Fruit fly (Drosophila melanogaster) whole organism, adult: ENCODE measurements around the gene CG1575.

Experiments used
- CG12768 ChIP-seq: fragments of 200-800 bp; sonication (Bioruptor generic); optimal IDR thresholded peaks from 2 replicates; lab custom pipeline; 2017; ENCODE audit warnings: missing biosample characterization, missing genetic modification characterization, mild to moderate bottlenecking, moderate library complexity, missing genetic modification reagents
- CG14711 ChIP-seq: fragments of 200-800 bp; sonication (Bioruptor generic); optimal IDR thresholded peaks from 2 replicates; lab custom pipeline; 2018; ENCODE audit warnings: missing biosample characterization, mild to moderate bottlenecking, missing genetic modification characterization, moderate library complexity
- Hr96 ChIP-seq: fragments of 200-800 bp; sonication (Bioruptor generic); optimal IDR thresholded peaks from 2 replicates; lab custom pipeline; 2016; ENCODE audit warnings: missing biosample characterization, missing genetic modification characterization
- bab1 ChIP-seq: fragments of 200-800 bp; sonication (Bioruptor generic); optimal IDR thresholded peaks from 3 replicates; lab custom pipeline; 2019; ENCODE audit warnings: missing biosample characterization, mild to moderate bottlenecking, missing genetic modification characterization, moderate library complexity
- cic ChIP-seq: fragments of 200-800 bp; sonication (Bioruptor generic); optimal IDR thresholded peaks from 2 replicates; lab custom pipeline; 2017; ENCODE audit warnings: missing biosample characterization, mild to moderate bottlenecking, missing genetic modification characterization, moderate library complexity
- toe ChIP-seq: fragments of 200-800 bp; sonication (Bioruptor generic); optimal IDR thresholded peaks from 2 replicates; lab custom pipeline; 2016; ENCODE audit warnings: missing biosample characterization, missing genetic modification characterization

DNA sequence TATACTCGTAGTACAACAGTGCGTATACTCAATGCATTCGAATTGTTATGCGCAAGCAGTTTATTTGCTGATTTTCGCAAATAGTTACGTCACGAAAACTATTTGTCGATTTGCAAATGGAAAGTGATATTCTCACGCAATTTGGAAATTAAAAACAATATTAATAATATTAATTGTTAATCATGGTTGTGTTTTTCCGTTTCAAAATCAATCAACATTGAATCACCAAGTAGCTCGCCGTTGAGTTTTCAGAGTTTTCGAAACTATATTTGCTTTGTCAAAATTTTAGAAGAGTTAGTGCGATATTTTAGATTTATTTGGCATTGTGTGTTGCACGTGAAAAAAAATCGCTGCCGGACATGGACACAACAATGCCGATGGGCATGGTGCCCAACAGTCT lies 42.9 kb downstream of the CG1575 start, which contains the start of gene CG15337:
- TF ChIP-seq Hr96 (GFP tag; lab: Kevin White, UChicago) (no peak), CG14711 (tag; lab: Kevin White, UChicago) (no peak), toe (GFP tag; lab: Kevin White, UChicago) (no peak), bab1 (GFP tag; lab: Kevin White, UChicago) (no peak), CG12768 (GFP tag; lab: Kevin White, UChicago) (no peak), cic (GFP tag; lab: Kevin White, UChicago) (no peak)
